Fruit fly (Drosophila melanogaster): Measurements from ENCODE around the gene RIOK1.

RIOK1 gene

dm6 chr3L:11622750-11623149 lies 25.5 kb downstream of the RIOK1 start:
- TF ChIP-seq CHES-1-like (GFP tag; optimal IDR thresholded peaks at IDR 0.05) (no peak), CG1024 (GFP tag; IDR thresholded peaks at IDR 0.05) (no peak), eyg (GFP tag; optimal IDR thresholded peaks at IDR 0.05) (no peak), caup (GFP tag; optimal IDR thresholded peaks at IDR 0.05; ENCODE audit: severe bottlenecking) (no peak), HmgD (GFP tag; optimal IDR thresholded peaks at IDR 0.05) (no peak), CG16779 (GFP tag; IDR thresholded peaks at IDR 0.05) (no peak), CG15514 (GFP tag; optimal IDR thresholded peaks at IDR 0.05) (no peak), phol (tag; optimal IDR thresholded peaks at IDR 0.05) (no peak), CG34376 (GFP tag; optimal IDR thresholded peaks at IDR 0.05) (peak; percentile 23), CG8765 (GFP tag; IDR thresholded peaks at IDR 0.05) (no peak), CG30403 (GFP tag; optimal IDR thresholded peaks at IDR 0.05) (no peak), CG9817 (tag; optimal IDR thresholded peaks at IDR 0.05) (no peak), exex (tag; optimal IDR thresholded peaks at IDR 0.05) (peak; percentile 83), stc (GFP tag; IDR thresholded peaks at IDR 0.05) (no peak), CG6654 (GFP tag; optimal IDR thresholded peaks at IDR 0.05) (no peak), CG2129 (GFP tag; IDR thresholded peaks at IDR 0.05; ENCODE audit: partially characterized antibody) (no peak), sug (tag; optimal IDR thresholded peaks at IDR 0.05) (peak; percentile 44), unc-4 (GFP tag; IDR thresholded peaks at IDR 0.05; ENCODE audit: partially characterized antibody) (no peak), CG11504 (tag; optimal IDR thresholded peaks at IDR 0.05) (no peak), bigmax (GFP tag; optimal IDR thresholded peaks at IDR 0.05) (no peak), CG7372 (GFP tag; IDR thresholded peaks at IDR 0.05) (no peak), Fer2 (tag; optimal IDR thresholded peaks at IDR 0.05) (no peak), CG18262 (tag; optimal IDR thresholded peaks at IDR 0.05) (no peak), Taf1 (GFP tag; IDR thresholded peaks at IDR 0.05) (no peak), sd (tag; optimal IDR thresholded peaks at IDR 0.05) (no peak), stwl (tag; optimal IDR thresholded peaks at IDR 0.05) (no peak), mirr (GFP tag; optimal IDR thresholded peaks at IDR 0.05) (peak; percentile 51), MBD-R2 (GFP tag; IDR thresholded peaks at IDR 0.05) (no peak), Pdp1 (GFP tag; optimal IDR thresholded peaks at IDR 0.05) (peak in 1 of 2 experiments; percentile 13), CG15696 (tag; optimal IDR thresholded peaks at IDR 0.05) (no peak), sens (GFP tag) (peak; percentile 2), hb (GFP tag; IDR thresholded peaks at IDR 0.05; ENCODE audit: partially characterized antibody) (no peak), disco-r (GFP tag; optimal IDR thresholded peaks at IDR 0.05) (no peak), CG17612 (GFP tag; IDR thresholded peaks at IDR 0.05) (no peak), Vsx1 (GFP tag; optimal IDR thresholded peaks at IDR 0.05) (peak; percentile 0), CG32532 (GFP tag; IDR thresholded peaks at IDR 0.05) (no peak), CG8944 (GFP tag; optimal IDR thresholded peaks at IDR 0.05) (no peak), Fer3 (tag; optimal IDR thresholded peaks at IDR 0.05) (no peak), ind (GFP tag; optimal IDR thresholded peaks at IDR 0.05) (no peak), CG4617 (GFP tag; optimal IDR thresholded peaks at IDR 0.05; ENCODE audit: borderline replicate concordance) (no peak), D19A (tag; optimal IDR thresholded peaks at IDR 0.05) (peak; percentile 41), ato (GFP tag; IDR thresholded peaks at IDR 0.05; ENCODE audit: partially characterized antibody) (no peak), CG16813 (GFP tag; IDR thresholded peaks at IDR 0.05; ENCODE audit: partially characterized antibody) (no peak), CG6272 (GFP tag; IDR thresholded peaks at IDR 0.05) (no peak), pnt (GFP tag; optimal IDR thresholded peaks at IDR 0.05) (no peak), NFAT (GFP tag; IDR thresholded peaks at IDR 0.05) (no peak), emc (GFP tag; optimal IDR thresholded peaks at IDR 0.05) (no peak)
